Worm (Caenorhabditis elegans) whole organism, L4 larva: ENCODE measurements around the gene C44H9.4.

Source experiments
- ceh-32 ChIP-seq: sonication (generic microtip); optimal IDR thresholded peaks from 2 replicates; lab custom pipeline; 2016; ENCODE audit warnings: mild to moderate bottlenecking, missing genetic modification characterization, missing compliant biosample characterization; ENCODE audit not compliant: poor library complexity
- ceh-62 ChIP-seq: sonication (generic microtip); optimal IDR thresholded peaks from 2 replicates; lab custom pipeline; 2017; ENCODE audit warnings: missing biosample characterization, missing genetic modification characterization
- daf-12 ChIP-seq: fragments of 150-350 bp; optimal IDR thresholded peaks from 2 replicates; lab custom pipeline; 2014; ENCODE audit warnings: missing biosample characterization, missing genetic modification reagents, missing genetic modification characterization
- hlh-30 ChIP-seq: sonication (generic microtip); optimal IDR thresholded peaks from 2 replicates; lab custom pipeline; 2017; ENCODE audit warnings: antibody characterized with exemption, mild to moderate bottlenecking, missing genetic modification characterization, missing compliant biosample characterization; ENCODE audit not compliant: insufficient read depth
- mdl-1 ChIP-seq, 2 experiments: fragments of 150-350 bp in 1 of 2; sonication (generic microtip) in 1 of 2; optimal IDR thresholded peaks; 2 replicates each; lab custom pipeline; 2014 to 2017; ENCODE audit warnings: missing biosample characterization in 2 of 2, missing genetic modification characterization in 2 of 2
- mep-1 ChIP-seq: fragments of 150-350 bp; sonication (generic microtip); optimal IDR thresholded peaks from 3 replicates; lab custom pipeline; 2014; ENCODE audit warnings: missing biosample characterization, missing genetic modification characterization
- nhr-11 ChIP-seq: fragments of 150-350 bp; optimal IDR thresholded peaks from 2 replicates; lab custom pipeline; 2014; ENCODE audit warnings: missing biosample characterization, missing genetic modification characterization
- nhr-28 ChIP-seq: fragments of 150-350 bp; optimal IDR thresholded peaks from 2 replicates; lab custom pipeline; 2014; ENCODE audit warnings: missing biosample characterization, missing genetic modification characterization
- nhr-6 ChIP-seq: fragments of 150-350 bp; optimal IDR thresholded peaks from 2 replicates; lab custom pipeline; 2014; ENCODE audit warnings: missing biosample characterization, missing genetic modification characterization
- nhr-77 ChIP-seq: fragments of 150-350 bp; optimal IDR thresholded peaks from 2 replicates; lab custom pipeline; 2014; ENCODE audit warnings: missing biosample characterization, missing genetic modification characterization
- unc-130 ChIP-seq: sonication (generic microtip); optimal IDR thresholded peaks from 2 replicates; lab custom pipeline; 2016; ENCODE audit warnings: missing genetic modification reagents, missing genetic modification characterization, missing compliant biosample characterization

DNA sequence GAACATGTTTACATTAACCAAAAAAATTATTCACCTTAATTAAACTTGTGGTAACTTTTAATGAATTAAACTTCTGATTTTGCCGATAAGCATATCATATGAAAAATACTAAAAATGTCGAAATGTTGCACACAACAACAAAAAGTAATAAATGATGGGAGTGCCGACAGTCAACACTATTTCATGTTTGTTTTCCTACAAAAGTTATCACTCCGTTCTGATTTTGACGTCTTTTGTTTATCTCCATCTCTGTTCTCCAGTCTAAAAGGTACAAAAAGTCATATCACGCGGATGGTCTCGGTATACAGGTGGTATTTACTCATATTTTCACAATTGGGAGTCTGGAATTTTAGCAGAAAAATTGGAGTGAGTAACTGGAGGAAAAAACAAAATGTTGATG, 20.1 kb upstream of the C44H9.4 start:
- TF ChIP-seq nhr-6 (tag; lab: Kevin White, UChicago) (peak; percentile 45), hlh-30 (tag; lab: Kevin White, UChicago) (no peak), ceh-32 (tag; lab: Kevin White, UChicago) (no peak), nhr-28 (tag; lab: Kevin White, UChicago) (peak; percentile 60), nhr-77 (tag; lab: Kevin White, UChicago) (peak; percentile 32), unc-130 (no peak), mep-1 (tag; lab: Kevin White, UChicago) (no peak), mdl-1 (tag; optimal IDR thresholded peaks at IDR 0.05; lab: Kevin White, UChicago) (peak in 1 of 2 experiments; percentile 19), ceh-62 (no peak), nhr-11 (tag; lab: Kevin White, UChicago) (no peak), daf-12 (tag; lab: Kevin White, UChicago) (no peak)
